Worm (Caenorhabditis elegans) whole organism, L4 larva: Measurements from ENCODE around the gene F26F4.5.
"Not testable (repeated sequence)": the region's sequence is repeated elsewhere in the genome, so short reads cannot be mapped to it uniquely, and the experiment has no call there.

Source experiments
- D1046.2 ChIP-seq: fragments of 200-800 bp; sonication (Bioruptor generic); IDR thresholded peaks from 2 replicates; pipeline ENCODE4 v1.3.6; 2022; ENCODE audit warnings: missing genetic modification characterization, missing compliant biosample characterization
- F26F4.8 ChIP-seq: fragments of 200-800 bp; sonication (Bioruptor generic); conservative IDR thresholded peaks from 2 replicates; pipeline ENCODE4 v1.3.6; 2022; ENCODE audit warnings: missing genetic modification characterization, missing compliant biosample characterization
- F37D6.2 ChIP-seq: sonication (generic microtip); optimal IDR thresholded peaks from 2 replicates; lab custom pipeline; 2016; ENCODE audit warnings: mild to moderate bottlenecking, missing genetic modification characterization, missing compliant biosample characterization
- F49E8.2 ChIP-seq: sonication (generic microtip); optimal IDR thresholded peaks from 2 replicates; lab custom pipeline; 2016; ENCODE audit warnings: missing compliant biosample characterization, mild to moderate bottlenecking, missing genetic modification characterization, borderline replicate concordance
- T20F7.1 ChIP-seq: fragments of 200-800 bp; sonication (Bioruptor generic); optimal IDR thresholded peaks from 2 replicates; lab custom pipeline; 2018; ENCODE audit warnings: mild to moderate bottlenecking, missing genetic modification characterization, missing compliant biosample characterization
- Y48G9A.11 ChIP-seq: fragments of 200-800 bp; sonication (Bioruptor generic); IDR thresholded peaks from 2 replicates; pipeline ENCODE4 v1.3.6; 2022; ENCODE audit warnings: missing genetic modification reagents, missing genetic modification characterization, missing compliant biosample characterization
- Y5F2A.4 ChIP-seq: fragments of 200-800 bp; sonication (Bioruptor generic); optimal IDR thresholded peaks from 2 replicates; lab custom pipeline; 2018; ENCODE audit warnings: mild to moderate bottlenecking, missing genetic modification characterization, missing compliant biosample characterization
- aha-1 ChIP-seq: fragments of 150-350 bp; peaks from one replicate; lab custom pipeline; 2014; ENCODE audit warnings: missing biosample characterization, missing genetic modification characterization
- aly-2 ChIP-seq: sonication (generic microtip); optimal IDR thresholded peaks from 2 replicates; lab custom pipeline; 2018; ENCODE audit warnings: missing biosample characterization, missing genetic modification characterization
- ceh-20 ChIP-seq: fragments of 200-800 bp; sonication (Bioruptor generic); IDR thresholded peaks from 2 replicates; pipeline ENCODE4 v1.3.6; 2022; ENCODE audit warnings: missing genetic modification reagents, missing genetic modification characterization, missing compliant biosample characterization
- ceh-32 ChIP-seq: sonication (generic microtip); optimal IDR thresholded peaks from 2 replicates; lab custom pipeline; 2016; ENCODE audit warnings: mild to moderate bottlenecking, missing genetic modification characterization, missing compliant biosample characterization; ENCODE audit not compliant: poor library complexity
- ces-1 ChIP-seq: fragments of 150-350 bp; sonication (generic microtip); optimal IDR thresholded peaks from 4 replicates; lab custom pipeline; 2014; ENCODE audit warnings: missing biosample characterization, missing genetic modification reagents, missing genetic modification characterization
- ctbp-1 ChIP-seq: fragments of 200-800 bp; sonication (Bioruptor generic); IDR thresholded peaks from 2 replicates; pipeline ENCODE4 v1.3.6; 2022; ENCODE audit warnings: missing genetic modification reagents, missing genetic modification characterization, missing compliant biosample characterization
- daf-12 ChIP-seq: fragments of 150-350 bp; optimal IDR thresholded peaks from 2 replicates; lab custom pipeline; 2014; ENCODE audit warnings: missing biosample characterization, missing genetic modification reagents, missing genetic modification characterization
- dmd-6 ChIP-seq: fragments of 200-800 bp; sonication (Bioruptor generic); IDR thresholded peaks from 2 replicates; pipeline ENCODE4 v1.3.6; 2022; ENCODE audit warnings: missing genetic modification reagents, missing genetic modification characterization, missing compliant biosample characterization
- dmd-8 ChIP-seq: fragments of 200-800 bp; sonication (Bioruptor generic); IDR thresholded peaks from 2 replicates; pipeline ENCODE4 v1.3.6; 2022; ENCODE audit warnings: missing genetic modification characterization, missing compliant biosample characterization
- dmd-9 ChIP-seq: fragments of 200-800 bp; sonication (Bioruptor generic); IDR thresholded peaks from 2 replicates; pipeline ENCODE4 v1.3.6; 2022; ENCODE audit warnings: missing genetic modification reagents, missing genetic modification characterization, missing compliant biosample characterization
- duxl-1 ChIP-seq: sonication (generic microtip); optimal IDR thresholded peaks from 2 replicates; lab custom pipeline; 2016; ENCODE audit warnings: mild to moderate bottlenecking, missing genetic modification characterization, moderate library complexity, missing compliant biosample characterization; ENCODE audit not compliant: poor library complexity
- dve-1 ChIP-seq: sonication (generic microtip); optimal IDR thresholded peaks from 2 replicates; lab custom pipeline; 2017; ENCODE audit warnings: antibody characterized with exemption, mild to moderate bottlenecking, missing genetic modification characterization, missing compliant biosample characterization; ENCODE audit not compliant: insufficient read depth
- egl-43 ChIP-seq: fragments of 200-800 bp; sonication (Bioruptor generic); IDR thresholded peaks from 2 replicates; pipeline ENCODE4 v1.3.6; 2022; ENCODE audit warnings: missing genetic modification reagents, missing genetic modification characterization, missing compliant biosample characterization
- hif-1 ChIP-seq, 2 experiments: sonication (generic microtip); optimal IDR thresholded peaks; 2 replicates each; lab custom pipeline; 2016 to 2017; ENCODE audit warnings: missing compliant biosample characterization in 2 of 2, missing genetic modification characterization in 2 of 2, missing genetic modification reagents in 2 of 2, missing genotype in 2 of 2, mild to moderate bottlenecking in 1 of 2
- hlh-11 ChIP-seq: fragments of 200-800 bp; sonication (Bioruptor generic); optimal IDR thresholded peaks from 2 replicates; lab custom pipeline; 2018; ENCODE audit warnings: mild to moderate bottlenecking, missing genetic modification characterization, missing compliant biosample characterization
- hmg-1.1 ChIP-seq: fragments of 200-800 bp; sonication (Bioruptor generic); IDR thresholded peaks from 2 replicates; pipeline ENCODE4 v1.3.6; 2022; ENCODE audit warnings: missing genetic modification reagents, missing genetic modification characterization, missing compliant biosample characterization
- jun-1 ChIP-seq: fragments of 150-350 bp; optimal IDR thresholded peaks from 2 replicates; lab custom pipeline; 2014; ENCODE audit warnings: missing biosample characterization, missing genetic modification reagents, missing genetic modification characterization
- lin-1 ChIP-seq: fragments of 200-800 bp; sonication (Bioruptor generic); IDR thresholded peaks from 2 replicates; pipeline ENCODE4 v1.3.6; 2022; ENCODE audit warnings: missing genetic modification reagents, missing genetic modification characterization, missing compliant biosample characterization
- lin-29 ChIP-seq: fragments of 200-800 bp; sonication (Bioruptor generic); IDR thresholded peaks from 2 replicates; pipeline ENCODE4 v1.3.6; 2022; ENCODE audit warnings: missing genetic modification reagents, missing genetic modification characterization, missing compliant biosample characterization
- lin-38 ChIP-seq: fragments of 200-800 bp; sonication (Bioruptor generic); IDR thresholded peaks from 2 replicates; pipeline ENCODE4 v1.3.6; 2022; ENCODE audit warnings: missing genetic modification reagents, missing genetic modification characterization, missing compliant biosample characterization
- lsy-2 ChIP-seq, 2 experiments: fragments of 150-350 bp in 1 of 2; sonication (generic microtip) in 1 of 2; optimal IDR thresholded peaks; 2 replicates each; lab custom pipeline; 2014 to 2017; ENCODE audit warnings: missing biosample characterization in 2 of 2, missing genetic modification characterization in 2 of 2
- madf-9 ChIP-seq: fragments of 200-800 bp; sonication (Bioruptor generic); conservative IDR thresholded peaks from 2 replicates; pipeline ENCODE4 v1.3.6; 2022; ENCODE audit warnings: missing genetic modification reagents, missing genetic modification characterization, missing compliant biosample characterization
- mep-1 ChIP-seq: fragments of 150-350 bp; sonication (generic microtip); optimal IDR thresholded peaks from 3 replicates; lab custom pipeline; 2014; ENCODE audit warnings: missing biosample characterization, missing genetic modification characterization
- mes-2 ChIP-seq: sonication (generic microtip); optimal IDR thresholded peaks from 2 replicates; lab custom pipeline; 2016; ENCODE audit warnings: missing genotype, mild to moderate bottlenecking, missing genetic modification characterization, missing compliant biosample characterization; ENCODE audit not compliant: poor library complexity, severe bottlenecking
- mxl-3 ChIP-seq: fragments of 200-800 bp; sonication (Bioruptor generic); optimal IDR thresholded peaks from 2 replicates; lab custom pipeline; 2018; ENCODE audit warnings: mild to moderate bottlenecking, missing genetic modification characterization, missing compliant biosample characterization
- nhr-237 ChIP-seq: sonication (generic microtip); optimal IDR thresholded peaks from 2 replicates; lab custom pipeline; 2017; ENCODE audit warnings: missing biosample characterization, missing genetic modification characterization
- nhr-42 ChIP-seq: fragments of 200-800 bp; sonication (Bioruptor generic); IDR thresholded peaks from 2 replicates; pipeline ENCODE4 v1.3.6; 2022; ENCODE audit warnings: missing genetic modification characterization, missing compliant biosample characterization
- nhr-6 ChIP-seq: fragments of 150-350 bp; optimal IDR thresholded peaks from 2 replicates; lab custom pipeline; 2014; ENCODE audit warnings: missing biosample characterization, missing genetic modification characterization
- pha-4 ChIP-seq, 2 experiments: fragments of 150-350 bp in 1 of 2; fragments of 200-800 bp in 1 of 2; sonication (Bioruptor generic) in 1 of 2; IDR thresholded peaks in 1 of 2; optimal IDR thresholded peaks in 1 of 2; 2 replicates each; pipeline versions ENCODE4 v1.3.6 to Lab custom; 2014 to 2022; ENCODE audit warnings: missing genetic modification characterization in 2 of 2, missing genetic modification reagents in 2 of 2, missing biosample characterization in 1 of 2, missing compliant biosample characterization in 1 of 2
- php-3 ChIP-seq: fragments of 200-800 bp; sonication (Bioruptor generic); IDR thresholded peaks from 2 replicates; pipeline ENCODE4 v1.3.6; 2022; ENCODE audit warnings: missing genetic modification reagents, missing genetic modification characterization, missing compliant biosample characterization
- rbr-2 ChIP-seq: sonication (generic microtip); optimal IDR thresholded peaks from 2 replicates; lab custom pipeline; 2016; ENCODE audit warnings: missing genotype, missing genetic modification characterization, missing compliant biosample characterization
- set-16 ChIP-seq: fragments of 200-800 bp; sonication (Bioruptor generic); IDR thresholded peaks from 2 replicates; pipeline ENCODE4 v1.3.6; 2022; ENCODE audit warnings: missing genetic modification reagents, missing genetic modification characterization, missing compliant biosample characterization
- snpc-1.2 ChIP-seq: fragments of 200-800 bp; sonication (Bioruptor generic); IDR thresholded peaks from 2 replicates; pipeline ENCODE4 v1.3.6; 2022; ENCODE audit warnings: missing genetic modification reagents, missing genetic modification characterization, missing compliant biosample characterization
- snpc-4 ChIP-seq: fragments of 150-350 bp; optimal IDR thresholded peaks from 2 replicates; lab custom pipeline; 2014; ENCODE audit warnings: missing biosample characterization, missing genetic modification characterization
- tag-97 ChIP-seq: fragments of 200-800 bp; sonication (Bioruptor generic); IDR thresholded peaks from 2 replicates; pipeline ENCODE4 v1.3.6; 2022; ENCODE audit warnings: missing genetic modification characterization, missing compliant biosample characterization
- zfp-2 ChIP-seq: sonication (generic microtip); optimal IDR thresholded peaks from 2 replicates; lab custom pipeline; 2016; ENCODE audit warnings: mild to moderate bottlenecking, missing genetic modification characterization, missing compliant biosample characterization

F26F4.5 gene

ce11 chrIII:4930154-4930679 is 39.2 kb upstream of the F26F4.5 start, which contains the start of gene set-2 (continued):
- peak; percentile 68 for TF ChIP-seq Y48G9A.11 (GFP tag; lab: Robert Waterston, UW)
- TF ChIP-seq lin-1 (GFP tag; lab: Robert Waterston, UW), result no peak
- TF ChIP-seq lin-38 (GFP tag; lab: Robert Waterston, UW), result peak; percentile 75
- no peak for TF ChIP-seq nhr-237 (tag; lab: Kevin White, UChicago)
- no peak for TF ChIP-seq T20F7.1
- TF ChIP-seq aly-2 (tag; lab: Kevin White, UChicago), result no peak
- no peak for TF ChIP-seq Y5F2A.4 (GFP tag; lab: Kevin White, UChicago)
- TF ChIP-seq dmd-8 (GFP tag; lab: Robert Waterston, UW), result 0 out of 2 replicates have a peak, but pooled peaks have one; percentile 42
- no peak for TF ChIP-seq daf-12
- peak; percentile 64 for TF ChIP-seq duxl-1 (tag; lab: Kevin White, UChicago)
- peak; percentile 47; the same call in 1 of the 2 replicates for TF ChIP-seq ceh-20 (GFP tag; lab: Robert Waterston, UW)
- TF ChIP-seq F49E8.2 (tag; lab: Kevin White, UChicago), result peak; percentile 44
- no peak for TF ChIP-seq snpc-4 (tag; lab: Kevin White, UChicago)
- TF ChIP-seq aha-1 (tag; lab: Kevin White, UChicago), result peak; percentile 91
- no peak for TF ChIP-seq jun-1 (tag; lab: Kevin White, UChicago)
- TF ChIP-seq F26F4.8 (GFP tag; lab: Robert Waterston, UW), result no peak
- TF ChIP-seq hif-1 (tag; optimal IDR thresholded peaks at IDR 0.05; lab: Kevin White, UChicago), result peak in 1 of 2 experiments; percentile 89

- TF ChIP-seq ces-1 (GFP tag; lab: Kevin White, UChicago), result no peak
- no peak for TF ChIP-seq nhr-6
- TF ChIP-seq T20F7.1, result no peak
- TF ChIP-seq mxl-3 (GFP tag; lab: Kevin White, UChicago), result no peak
- no peak for TF ChIP-seq zfp-2 (tag; lab: Kevin White, UChicago)
- no peak for TF ChIP-seq tag-97 (GFP tag; lab: Robert Waterston, UW)
- 0 out of 2 replicates have a peak, but pooled peaks have one; percentile 51 for TF ChIP-seq F26F4.8 (GFP tag; lab: Robert Waterston, UW)
- no peak for TF ChIP-seq ceh-20 (GFP tag; lab: Robert Waterston, UW)
- no peak for TF ChIP-seq nhr-237 (tag; lab: Kevin White, UChicago)
- TF ChIP-seq ceh-32, result no peak
- peak; percentile 67 for TF ChIP-seq aha-1 (tag; lab: Kevin White, UChicago)
- TF ChIP-seq, all 104 proteins: peak for 2
Observed at ce11 chrIII:4924134-4924533, 33.1 kb upstream of the F26F4.5 start.

- TF ChIP-seq lin-38 (GFP tag; lab: Robert Waterston, UW), result peak; percentile 87
- TF ChIP-seq egl-43 (GFP tag; lab: Robert Waterston, UW), result peak; percentile 64; the same call in 1 of the 2 replicates
- peak; percentile 50 for TF ChIP-seq rbr-2 (tag; lab: Kevin White, UChicago)
- TF ChIP-seq mes-2, result peak; percentile 71
- peak; percentile 74; the same call in 1 of the 2 replicates for TF ChIP-seq nhr-42 (GFP tag; lab: Robert Waterston, UW)
- peak; percentile 29; the same call in 1 of the 2 replicates for TF ChIP-seq php-3
- peak; percentile 74 for TF ChIP-seq ceh-20 (GFP tag; lab: Robert Waterston, UW)
- peak; percentile 65; the same call in 1 of the 2 replicates for TF ChIP-seq madf-9 (GFP tag; lab: Robert Waterston, UW)
- TF ChIP-seq ctbp-1, result peak; percentile 85
- TF ChIP-seq mep-1, result peak; percentile 35
- peak; percentile 49; the same call in 1 of the 2 replicates for TF ChIP-seq Y48G9A.11 (GFP tag; lab: Robert Waterston, UW)
- 0 out of 2 replicates have a peak, but pooled peaks have one; percentile 20 for TF ChIP-seq D1046.2
- TF ChIP-seq dmd-9 (GFP tag; lab: Robert Waterston, UW), result peak; percentile 68; the same call in 1 of the 2 replicates
- TF ChIP-seq snpc-1.2, result 0 out of 2 replicates have a peak, but pooled peaks have one; percentile 20
- peak; percentile 14; the same call in 1 of the 2 replicates for TF ChIP-seq set-16 (GFP tag; lab: Robert Waterston, UW)
- TF ChIP-seq lsy-2 (tag; optimal IDR thresholded peaks at IDR 0.05; lab: Kevin White, UChicago), result peak in 1 of 2 experiments; percentile 33
- TF ChIP-seq lin-29, result 0 out of 2 replicates have a peak, but pooled peaks have one; percentile 8
- TF ChIP-seq dve-1 (tag; lab: Kevin White, UChicago), result peak; percentile 29
- TF ChIP-seq F37D6.2 (tag; lab: Kevin White, UChicago), result peak; percentile 21
- peak; percentile 36 for TF ChIP-seq hlh-11 (tag; lab: Kevin White, UChicago)
- peak; percentile 21; the same call in 1 of the 2 replicates for TF ChIP-seq pha-4 (GFP tag; IDR thresholded peaks at IDR 0.05; lab: Robert Waterston, UW)
- TF ChIP-seq pha-4 (tag; optimal IDR thresholded peaks at IDR 0.05; lab: Kevin White, UChicago), result not testable (repeated sequence)
- peak; percentile 65 for TF ChIP-seq hmg-1.1 (GFP tag; lab: Robert Waterston, UW)
- peak; percentile 56 for TF ChIP-seq dmd-6 (GFP tag; lab: Robert Waterston, UW)
Observed at ce11 chrIII:4922020-4922419, 31.0 kb upstream of the F26F4.5 start, which contains the start of gene mmab-1. mmab-1 (minus strand) TSS chrIII:4922114.
